Worm (Caenorhabditis elegans) whole organism, L3 larva: ENCODE measurements around the gene srh-123.

Experiments used
- R02D3.7 ChIP-seq: fragments of 150-350 bp; optimal IDR thresholded peaks from 2 replicates; lab custom pipeline; 2014; ENCODE audit warnings: missing biosample characterization, missing genetic modification characterization
- ZK546.5 ChIP-seq: sonication (generic microtip); optimal IDR thresholded peaks from 2 replicates; lab custom pipeline; 2017; ENCODE audit warnings: missing biosample characterization, missing genetic modification characterization
- aly-2 ChIP-seq: fragments of 150-350 bp; optimal IDR thresholded peaks from 2 replicates; lab custom pipeline; 2014; ENCODE audit warnings: missing biosample characterization, missing genetic modification characterization
- ama-1 ChIP-seq: fragments of 150-350 bp; optimal IDR thresholded peaks from 2 replicates; lab custom pipeline; 2018
- ceh-16 ChIP-seq: sonication (generic microtip); optimal IDR thresholded peaks from 2 replicates; lab custom pipeline; 2017; ENCODE audit warnings: missing biosample characterization, missing genetic modification characterization
- ceh-28 ChIP-seq: fragments of 150-350 bp; optimal IDR thresholded peaks from 2 replicates; lab custom pipeline; 2014; ENCODE audit warnings: missing biosample characterization, missing genetic modification reagents, missing genetic modification characterization
- ceh-9 ChIP-seq: sonication (generic microtip); optimal IDR thresholded peaks from 2 replicates; lab custom pipeline; 2018; ENCODE audit warnings: missing biosample characterization, missing genetic modification characterization
- egl-27 ChIP-seq: sonication (generic microtip); optimal IDR thresholded peaks from 4 replicates; lab custom pipeline; 2017; ENCODE audit warnings: missing biosample characterization, missing genetic modification reagents, missing genetic modification characterization
- egl-5 ChIP-seq: fragments of 150-350 bp; optimal IDR thresholded peaks from 2 replicates; lab custom pipeline; 2017; ENCODE audit warnings: missing biosample characterization, missing genetic modification reagents, missing genetic modification characterization, inconsistent platforms
- elt-1 ChIP-seq: fragments of 150-350 bp; optimal IDR thresholded peaks from 2 replicates; lab custom pipeline; 2014; ENCODE audit warnings: missing biosample characterization, missing genetic modification characterization
- elt-3 ChIP-seq, 3 experiments: fragments of 150-350 bp in 1 of 3; sonication (generic microtip) in 2 of 3; optimal IDR thresholded peaks; 2 replicates in 2 of 3; 4 replicates in 1 of 3; lab custom pipeline; 2014 to 2017; ENCODE audit warnings: missing biosample characterization in 3 of 3, missing genetic modification characterization in 3 of 3
- fkh-10 ChIP-seq: sonication (generic microtip); optimal IDR thresholded peaks from 2 replicates; lab custom pipeline; 2017; ENCODE audit warnings: missing biosample characterization, missing genetic modification reagents, missing genetic modification characterization
- fkh-2 ChIP-seq: fragments of 150-350 bp; optimal IDR thresholded peaks from 2 replicates; lab custom pipeline; 2014; ENCODE audit warnings: missing biosample characterization, missing genetic modification reagents, missing genetic modification characterization
- fos-1 ChIP-seq: fragments of 150-350 bp; optimal IDR thresholded peaks from 2 replicates; lab custom pipeline; 2014; ENCODE audit warnings: missing biosample characterization, missing genetic modification characterization
- jun-1 ChIP-seq: fragments of 150-350 bp; optimal IDR thresholded peaks from 2 replicates; lab custom pipeline; 2014; ENCODE audit warnings: missing biosample characterization, missing genetic modification reagents, missing genetic modification characterization
- lin-15B ChIP-seq: fragments of 150-350 bp; optimal IDR thresholded peaks from 2 replicates; lab custom pipeline; 2014; ENCODE audit warnings: missing biosample characterization, missing genetic modification characterization
- lin-39 ChIP-seq: fragments of 150-350 bp; optimal IDR thresholded peaks from 2 replicates; lab custom pipeline; 2018; ENCODE audit warnings: missing biosample characterization, missing genetic modification reagents, missing genetic modification characterization
- lsy-12 ChIP-seq: sonication (generic microtip); optimal IDR thresholded peaks from 2 replicates; lab custom pipeline; 2016; ENCODE audit warnings: mild to moderate bottlenecking, missing genetic modification characterization, missing compliant biosample characterization
- mml-1 ChIP-seq: fragments of 150-350 bp; sonication (generic microtip); optimal IDR thresholded peaks from 3 replicates; lab custom pipeline; 2014; ENCODE audit warnings: missing biosample characterization, missing genetic modification characterization
- nfya-1 ChIP-seq: sonication (generic microtip); optimal IDR thresholded peaks from 2 replicates; lab custom pipeline; 2017; ENCODE audit warnings: missing genetic modification characterization, mild to moderate bottlenecking, missing compliant biosample characterization, antibody characterized with exemption, moderate library complexity; ENCODE audit not compliant: insufficient read depth
- nhr-12 ChIP-seq: fragments of 150-350 bp; optimal IDR thresholded peaks from 2 replicates; lab custom pipeline; 2014; ENCODE audit warnings: missing biosample characterization, missing genetic modification characterization
- nhr-23 ChIP-seq: fragments of 150-350 bp; optimal IDR thresholded peaks from 2 replicates; lab custom pipeline; 2014; ENCODE audit warnings: missing biosample characterization, missing genetic modification reagents, missing genetic modification characterization
- nhr-25 ChIP-seq: sonication (generic microtip); optimal IDR thresholded peaks from 2 replicates; lab custom pipeline; 2017; ENCODE audit warnings: missing biosample characterization, missing genetic modification characterization
- nhr-28 ChIP-seq: fragments of 150-350 bp; optimal IDR thresholded peaks from 2 replicates; lab custom pipeline; 2014; ENCODE audit warnings: missing biosample characterization, missing genetic modification characterization
- nhr-43 ChIP-seq: sonication (generic microtip); optimal IDR thresholded peaks from 2 replicates; lab custom pipeline; 2016; ENCODE audit warnings: mild to moderate bottlenecking, missing genetic modification characterization, missing compliant biosample characterization; ENCODE audit not compliant: poor library complexity, severe bottlenecking
- nhr-67 ChIP-seq: fragments of 150-350 bp; optimal IDR thresholded peaks from 2 replicates; lab custom pipeline; 2014; ENCODE audit warnings: missing biosample characterization, missing genetic modification characterization
- nhr-77 ChIP-seq: fragments of 150-350 bp; optimal IDR thresholded peaks from 2 replicates; lab custom pipeline; 2014; ENCODE audit warnings: missing biosample characterization, missing genetic modification characterization
- pha-4 ChIP-seq: fragments of 150-350 bp; optimal IDR thresholded peaks from 2 replicates; lab custom pipeline; 2014; ENCODE audit warnings: missing biosample characterization, missing genetic modification reagents, missing genetic modification characterization
- pqm-1 ChIP-seq: fragments of 150-350 bp; optimal IDR thresholded peaks from 2 replicates; lab custom pipeline; 2017; ENCODE audit warnings: missing biosample characterization, missing genetic modification characterization, inconsistent platforms
- sea-2 ChIP-seq: fragments of 150-350 bp; sonication (generic microtip); optimal IDR thresholded peaks from 4 replicates; lab custom pipeline; 2014; ENCODE audit warnings: missing biosample characterization, missing genetic modification reagents, missing genetic modification characterization
- skn-1 ChIP-seq: fragments of 150-350 bp; optimal IDR thresholded peaks from 2 replicates; lab custom pipeline; 2014; ENCODE audit warnings: missing biosample characterization, missing genetic modification characterization
- snpc-4 ChIP-seq: fragments of 150-350 bp; optimal IDR thresholded peaks from 2 replicates; lab custom pipeline; 2014; ENCODE audit warnings: missing biosample characterization, missing genetic modification characterization
- tbx-2 ChIP-seq: sonication (generic microtip); optimal IDR thresholded peaks from 2 replicates; lab custom pipeline; 2016; ENCODE audit warnings: mild to moderate bottlenecking, missing genetic modification characterization, missing compliant biosample characterization
- unc-39 ChIP-seq: sonication (generic microtip); optimal IDR thresholded peaks from 4 replicates; lab custom pipeline; 2017; ENCODE audit warnings: missing biosample characterization, missing genetic modification characterization
- unc-62 ChIP-seq: fragments of 150-350 bp; sonication (generic microtip); optimal IDR thresholded peaks from 4 replicates; lab custom pipeline; 2014; ENCODE audit warnings: missing biosample characterization, missing genetic modification reagents, missing genetic modification characterization
- zag-1 ChIP-seq: fragments of 150-350 bp; optimal IDR thresholded peaks from 2 replicates; lab custom pipeline; 2014; ENCODE audit warnings: missing biosample characterization, missing genetic modification characterization
- ztf-11 ChIP-seq: fragments of 150-350 bp; optimal IDR thresholded peaks from 2 replicates; lab custom pipeline; 2014; ENCODE audit warnings: missing biosample characterization, missing genetic modification characterization
- ztf-4 ChIP-seq: fragments of 150-350 bp; optimal IDR thresholded peaks from 2 replicates; lab custom pipeline; 2014; ENCODE audit warnings: missing biosample characterization, missing genetic modification characterization

The srh-123 gene

ce11 chrV:17493732-17494131 is 19.9 kb downstream of the srh-123 start, which contains the start of gene fbxa-102:
Gene fbxa-102 (minus strand): TSS chrV:17493832.
- TF ChIP-seq egl-5 (no peak), ceh-9 (tag; lab: Kevin White, UChicago) (no peak), nfya-1 (tag; lab: Kevin White, UChicago) (no peak), lin-39 (no peak), nhr-25 (no peak), egl-27 (tag; lab: Kevin White, UChicago) (no peak)

- TF ChIP-seq nfya-1 (tag; lab: Kevin White, UChicago): no peak
- TF ChIP-seq ama-1 (lab: Kevin White, UChicago): no peak
- TF ChIP-seq nhr-67 (tag; lab: Kevin White, UChicago): no peak
- TF ChIP-seq ztf-4: no peak
- no peak for TF ChIP-seq lsy-12 (tag; lab: Kevin White, UChicago)
- TF ChIP-seq zag-1: no peak
Measured at ce11 chrV:17496071-17496470, 22.3 kb downstream of the srh-123 start, which contains the start of gene srh-118. Gene srh-118 (minus strand): TSS chrV:17496171.

- TF ChIP-seq zag-1: no peak
- TF ChIP-seq ZK546.5 (tag; lab: Kevin White, UChicago): no peak
- TF ChIP-seq elt-1: no peak
- no peak for TF ChIP-seq aly-2 (tag; lab: Kevin White, UChicago)
- TF ChIP-seq ceh-16 (tag; lab: Kevin White, UChicago): no peak
- TF ChIP-seq unc-39 (tag; lab: Kevin White, UChicago): no peak
- no peak for TF ChIP-seq R02D3.7 (tag; lab: Kevin White, UChicago)
- TF ChIP-seq nhr-77 (tag; lab: Kevin White, UChicago): no peak
- no peak for TF ChIP-seq nfya-1 (tag; lab: Kevin White, UChicago)
- no peak for TF ChIP-seq nhr-28 (tag; lab: Kevin White, UChicago)
Measured at ce11 chrV:17500055-17500454, 26.3 kb downstream of the srh-123 start.

- TF ChIP-seq ceh-28 (tag; lab: Kevin White, UChicago): no peak
Measured at ce11 chrV:17506289-17506688, 32.5 kb downstream of the srh-123 start, which contains the start of gene srw-31. Gene srw-31 (plus strand): TSS chrV:17506589.

- TF ChIP-seq nhr-12 (tag; lab: Kevin White, UChicago) (no peak), aly-2 (tag; lab: Kevin White, UChicago) (no peak), lin-15B (tag; lab: Kevin White, UChicago) (no peak), elt-3 (tag; optimal IDR thresholded peaks at IDR 0.05; lab: Kevin White, UChicago) (no peak), lin-39 (no peak), ztf-11 (tag; lab: Kevin White, UChicago) (no peak), mml-1 (tag; lab: Kevin White, UChicago) (no peak), egl-5 (no peak), fos-1 (tag; lab: Kevin White, UChicago) (no peak), ceh-28 (tag; lab: Kevin White, UChicago) (no peak), nhr-23 (no peak), tbx-2 (tag; lab: Kevin White, UChicago) (no peak), nhr-28 (tag; lab: Kevin White, UChicago) (no peak), unc-62 (GFP tag; lab: Kevin White, UChicago) (no peak), unc-39 (tag; lab: Kevin White, UChicago) (no peak), skn-1 (tag; lab: Kevin White, UChicago) (no peak), ztf-4 (no peak), ZK546.5 (tag; lab: Kevin White, UChicago) (no peak), fkh-2 (no peak), nhr-43 (tag; lab: Kevin White, UChicago) (no peak)
Measured at ce11 chrV:17508493-17508892, 34.7 kb downstream of the srh-123 start, which contains the start of gene srw-32. Gene srw-32 (plus strand): TSS chrV:17508793.

ce11 chrV:17512763-17513162 is 39.0 kb downstream of the srh-123 start:
- no peak for TF ChIP-seq R02D3.7 (tag; lab: Kevin White, UChicago)
- no peak for TF ChIP-seq nhr-77 (tag; lab: Kevin White, UChicago)
- TF ChIP-seq snpc-4: no peak
- no peak for TF ChIP-seq ZK546.5 (tag; lab: Kevin White, UChicago)
- no peak for TF ChIP-seq pha-4 (tag; lab: Kevin White, UChicago)
- TF ChIP-seq pqm-1 (tag; lab: Kevin White, UChicago): no peak
- TF ChIP-seq sea-2: no peak
- no peak for TF ChIP-seq elt-1
- no peak for TF ChIP-seq jun-1 (tag; lab: Kevin White, UChicago)
- TF ChIP-seq ztf-11 (tag; lab: Kevin White, UChicago): no peak
- TF ChIP-seq nhr-28 (tag; lab: Kevin White, UChicago): no peak
- no peak for TF ChIP-seq ceh-16 (tag; lab: Kevin White, UChicago)
- TF ChIP-seq zag-1: no peak
- no peak for TF ChIP-seq lsy-12 (tag; lab: Kevin White, UChicago)
- no peak for TF ChIP-seq fkh-10 (GFP tag; lab: Kevin White, UChicago)
